Fruit fly (Drosophila melanogaster): ENCODE data around the gene RpS26.

The RpS26 gene

DNA sequence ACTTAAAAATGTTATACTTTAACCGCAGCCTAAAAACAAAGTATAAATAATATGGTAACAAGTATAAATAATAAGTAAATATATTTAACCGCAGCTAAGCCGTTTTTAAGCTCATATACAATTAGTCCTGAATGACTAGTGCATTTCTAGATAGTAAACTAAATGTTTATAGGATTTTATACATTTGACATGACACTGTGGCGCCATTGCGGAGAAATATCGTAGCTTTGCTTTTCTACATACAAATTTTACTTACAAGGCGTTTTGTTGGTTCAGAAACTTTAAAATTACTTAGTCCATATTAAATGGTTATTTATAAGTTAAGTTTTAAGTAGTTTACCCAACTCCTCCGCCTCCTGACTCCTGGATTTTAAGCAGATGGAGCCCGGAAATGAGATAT, 1.9 kb downstream of the RpS26 start:
- TF ChIP-seq CG8478 (optimal IDR thresholded peaks at IDR 0.05) = no peak
- TF ChIP-seq CTCF (optimal IDR thresholded peaks at IDR 0.05) = peak; percentile 78 to 91

DNA sequence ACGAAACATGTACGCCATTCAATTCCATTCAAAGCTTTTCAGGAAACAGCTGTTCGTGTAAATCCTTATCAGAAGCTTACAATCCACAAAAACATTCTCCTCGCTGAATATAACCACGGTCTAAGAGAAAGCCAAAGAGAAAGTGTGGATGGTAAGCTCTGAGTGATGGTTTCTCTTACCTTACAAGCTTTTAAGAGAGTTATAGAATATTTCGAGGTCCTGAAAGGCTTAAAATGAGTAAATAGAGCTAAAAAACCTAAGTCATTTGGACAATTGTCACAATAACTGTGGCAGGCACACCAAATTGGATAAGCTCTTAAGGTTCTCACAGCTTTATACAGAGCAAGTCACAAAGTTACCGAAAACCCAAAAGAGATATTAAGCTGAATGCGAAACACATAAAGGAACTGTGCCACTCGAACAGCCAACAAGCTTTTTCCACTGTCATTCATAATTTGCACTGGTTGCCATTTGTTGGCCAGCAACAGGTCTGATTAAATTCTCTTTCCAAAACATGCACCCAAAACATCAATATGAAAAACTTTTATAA, 47.7 kb downstream of the RpS26 start:
- TF ChIP-seq CTCF (optimal IDR thresholded peaks at IDR 0.05) (no peak), CG8478 (optimal IDR thresholded peaks at IDR 0.05) (no peak)

All from S2 (cell line).